Worm (Caenorhabditis elegans) whole organism, late embryonic: ENCODE results near the gene T25C12.3.

Experiments used
- C08G9.2 ChIP-seq: sonication (generic microtip); optimal IDR thresholded peaks from 2 replicates; lab custom pipeline; 2016; ENCODE audit warnings: mild to moderate bottlenecking, missing genetic modification characterization, moderate library complexity, missing compliant biosample characterization
- K02D7.2 ChIP-seq: sonication (generic microtip); optimal IDR thresholded peaks from 2 replicates; lab custom pipeline; 2017; ENCODE audit warnings: mild to moderate bottlenecking, missing genetic modification characterization, missing compliant biosample characterization
- K09A11.1 ChIP-seq: sonication (generic microtip); optimal IDR thresholded peaks from 2 replicates; lab custom pipeline; 2017; ENCODE audit warnings: antibody characterized with exemption, mild to moderate bottlenecking, missing genetic modification characterization, missing compliant biosample characterization; ENCODE audit not compliant: insufficient read depth
- T23F11.4 ChIP-seq: fragments of 200-800 bp; sonication (Bioruptor generic); optimal IDR thresholded peaks from 2 replicates; lab custom pipeline; 2018; ENCODE audit warnings: mild to moderate bottlenecking, missing genetic modification characterization, missing compliant biosample characterization
- ceh-19 ChIP-seq: fragments of 200-800 bp; sonication (Bioruptor generic); optimal IDR thresholded peaks from 2 replicates; lab custom pipeline; 2018; ENCODE audit warnings: mild to moderate bottlenecking, missing genetic modification characterization, missing compliant biosample characterization
- ceh-22 ChIP-seq: sonication (generic microtip); optimal IDR thresholded peaks from 2 replicates; lab custom pipeline; 2017; ENCODE audit warnings: missing biosample characterization, missing genetic modification characterization
- ceh-30 ChIP-seq: fragments of 150-350 bp; optimal IDR thresholded peaks from 2 replicates; lab custom pipeline; 2014; ENCODE audit warnings: missing biosample characterization, missing genetic modification characterization
- ceh-31 ChIP-seq: sonication (generic microtip); optimal IDR thresholded peaks from 2 replicates; lab custom pipeline; 2016; ENCODE audit warnings: missing genetic modification characterization, missing compliant biosample characterization
- ceh-34 ChIP-seq: sonication (generic microtip); optimal IDR thresholded peaks from 2 replicates; lab custom pipeline; 2016; ENCODE audit warnings: mild to moderate bottlenecking, missing genetic modification characterization, missing compliant biosample characterization
- ceh-45 ChIP-seq: fragments of 200-800 bp; sonication (Bioruptor generic); IDR thresholded peaks from 2 replicates; pipeline ENCODE4 v1.3.6; 2022; ENCODE audit warnings: missing genetic modification reagents, missing genetic modification characterization, missing compliant biosample characterization
- ceh-48 ChIP-seq: sonication (generic microtip); optimal IDR thresholded peaks from 2 replicates; lab custom pipeline; 2016; ENCODE audit warnings: missing genetic modification characterization, inconsistent platforms, missing compliant biosample characterization
- ceh-9 ChIP-seq: sonication (generic microtip); optimal IDR thresholded peaks from 2 replicates; lab custom pipeline; 2016; ENCODE audit warnings: mild to moderate bottlenecking, missing genetic modification characterization, inconsistent platforms, missing compliant biosample characterization
- dve-1 ChIP-seq: sonication (generic microtip); optimal IDR thresholded peaks from 2 replicates; lab custom pipeline; 2017; ENCODE audit warnings: antibody characterized with exemption, mild to moderate bottlenecking, missing genetic modification characterization, missing compliant biosample characterization
- elt-2 ChIP-seq: sonication (generic microtip); optimal IDR thresholded peaks from 2 replicates; lab custom pipeline; 2016; ENCODE audit warnings: missing genetic modification reagents, missing genetic modification characterization, missing compliant biosample characterization
- ets-4 ChIP-seq: sonication (generic microtip); optimal IDR thresholded peaks from 2 replicates; lab custom pipeline; 2016; ENCODE audit warnings: missing genetic modification characterization, missing compliant biosample characterization
- eyg-1 ChIP-seq: sonication (generic microtip); optimal IDR thresholded peaks from 2 replicates; lab custom pipeline; 2016; ENCODE audit warnings: missing genotype, missing genetic modification characterization, missing compliant biosample characterization
- fax-1 ChIP-seq: sonication (generic microtip); optimal IDR thresholded peaks from 2 replicates; lab custom pipeline; 2016; ENCODE audit warnings: missing genotype, missing genetic modification characterization, missing compliant biosample characterization
- fkh-10 ChIP-seq: fragments of 150-350 bp; optimal IDR thresholded peaks from 2 replicates; lab custom pipeline; 2014; ENCODE audit warnings: missing biosample characterization, missing genetic modification reagents, missing genetic modification characterization
- hlh-13 ChIP-seq: fragments of 200-800 bp; sonication (Bioruptor generic); optimal IDR thresholded peaks from 2 replicates; lab custom pipeline; 2018; ENCODE audit warnings: mild to moderate bottlenecking, missing genetic modification characterization, missing compliant biosample characterization
- hlh-15 ChIP-seq: sonication (generic microtip); optimal IDR thresholded peaks from 2 replicates; lab custom pipeline; 2016; ENCODE audit warnings: missing genetic modification characterization, missing compliant biosample characterization
- hlh-30 ChIP-seq: sonication (generic microtip); optimal IDR thresholded peaks from 2 replicates; lab custom pipeline; 2017; ENCODE audit warnings: antibody characterized with exemption, missing genetic modification characterization, missing compliant biosample characterization; ENCODE audit not compliant: insufficient read depth
- hlh-6 ChIP-seq: sonication (generic microtip); optimal IDR thresholded peaks from 2 replicates; lab custom pipeline; 2016; ENCODE audit warnings: missing genotype, missing genetic modification characterization, missing compliant biosample characterization
- lim-6 ChIP-seq: sonication (generic microtip); optimal IDR thresholded peaks from 2 replicates; lab custom pipeline; 2016; ENCODE audit warnings: missing genetic modification characterization, missing compliant biosample characterization
- lin-11 ChIP-seq: fragments of 200-800 bp; sonication (Bioruptor generic); optimal IDR thresholded peaks from 2 replicates; lab custom pipeline; 2018; ENCODE audit warnings: mild to moderate bottlenecking, missing genetic modification characterization, missing compliant biosample characterization
- madf-2 ChIP-seq: sonication (generic microtip); optimal IDR thresholded peaks from 2 replicates; lab custom pipeline; 2017; ENCODE audit warnings: missing genetic modification characterization, missing compliant biosample characterization
- nfya-1 ChIP-seq: sonication (generic microtip); optimal IDR thresholded peaks from 2 replicates; lab custom pipeline; 2017; ENCODE audit warnings: missing genetic modification characterization, mild to moderate bottlenecking, missing compliant biosample characterization, antibody characterized with exemption, moderate library complexity
- nhr-11 ChIP-seq: fragments of 150-350 bp; optimal IDR thresholded peaks from 2 replicates; lab custom pipeline; 2014; ENCODE audit warnings: missing biosample characterization, missing genetic modification characterization
- nhr-232 ChIP-seq: sonication (generic microtip); optimal IDR thresholded peaks from 2 replicates; lab custom pipeline; 2016; ENCODE audit warnings: missing genetic modification characterization, missing compliant biosample characterization
- npax-4 ChIP-seq: sonication (generic microtip); optimal IDR thresholded peaks from 2 replicates; lab custom pipeline; 2016; ENCODE audit warnings: missing genetic modification characterization, missing compliant biosample characterization
- odd-2 ChIP-seq: sonication (generic microtip); optimal IDR thresholded peaks from 2 replicates; lab custom pipeline; 2017; ENCODE audit warnings: antibody characterized with exemption, mild to moderate bottlenecking, missing genetic modification characterization, missing compliant biosample characterization
- pat-9 ChIP-seq: fragments of 200-800 bp; sonication (Bioruptor generic); optimal IDR thresholded peaks from 2 replicates; lab custom pipeline; 2018; ENCODE audit warnings: mild to moderate bottlenecking, missing genetic modification characterization, moderate library complexity, missing compliant biosample characterization
- pha-2 ChIP-seq: sonication (generic microtip); optimal IDR thresholded peaks from 2 replicates; lab custom pipeline; 2017; ENCODE audit warnings: mild to moderate bottlenecking, missing genetic modification characterization, missing compliant biosample characterization
- pha-4 ChIP-seq: fragments of 150-350 bp; optimal IDR thresholded peaks from 2 replicates; lab custom pipeline; 2018; ENCODE audit warnings: missing biosample characterization, missing genetic modification reagents, missing genetic modification characterization
- pqm-1 ChIP-seq: sonication (generic microtip); optimal IDR thresholded peaks from 2 replicates; lab custom pipeline; 2016; ENCODE audit warnings: missing genetic modification characterization, missing compliant biosample characterization
- rnt-1 ChIP-seq: sonication (generic microtip); optimal IDR thresholded peaks from 2 replicates; lab custom pipeline; 2016; ENCODE audit warnings: missing genetic modification characterization, missing compliant biosample characterization
- sox-2 ChIP-seq: fragments of 200-800 bp; sonication (Bioruptor generic); IDR thresholded peaks from 2 replicates; pipeline ENCODE4 v1.3.6; 2022; ENCODE audit warnings: missing genetic modification reagents, missing genetic modification characterization, missing compliant biosample characterization
- sox-4 ChIP-seq: sonication (generic microtip); optimal IDR thresholded peaks from 2 replicates; lab custom pipeline; 2017; ENCODE audit warnings: mild to moderate bottlenecking, missing genetic modification characterization, inconsistent platforms, missing compliant biosample characterization
- syd-9 ChIP-seq: sonication (generic microtip); optimal IDR thresholded peaks from 2 replicates; lab custom pipeline; 2016; ENCODE audit warnings: mild to moderate bottlenecking, missing genetic modification characterization, moderate library complexity, missing compliant biosample characterization
- tbx-7 ChIP-seq: sonication (generic microtip); optimal IDR thresholded peaks from 2 replicates; lab custom pipeline; 2016; ENCODE audit warnings: missing genotype, missing genetic modification characterization, missing compliant biosample characterization
- unc-42 ChIP-seq: sonication (generic microtip); optimal IDR thresholded peaks from 2 replicates; lab custom pipeline; 2016; ENCODE audit warnings: missing genotype, missing genetic modification characterization, missing compliant biosample characterization
- unc-55 ChIP-seq: sonication (generic microtip); optimal IDR thresholded peaks from 2 replicates; lab custom pipeline; 2017; ENCODE audit warnings: missing biosample characterization, missing genetic modification reagents, missing genetic modification characterization
- unc-86 ChIP-seq: sonication (generic microtip); optimal IDR thresholded peaks from 2 replicates; lab custom pipeline; 2016; ENCODE audit warnings: missing genetic modification characterization, missing compliant biosample characterization

T25C12.3 gene

DNA sequence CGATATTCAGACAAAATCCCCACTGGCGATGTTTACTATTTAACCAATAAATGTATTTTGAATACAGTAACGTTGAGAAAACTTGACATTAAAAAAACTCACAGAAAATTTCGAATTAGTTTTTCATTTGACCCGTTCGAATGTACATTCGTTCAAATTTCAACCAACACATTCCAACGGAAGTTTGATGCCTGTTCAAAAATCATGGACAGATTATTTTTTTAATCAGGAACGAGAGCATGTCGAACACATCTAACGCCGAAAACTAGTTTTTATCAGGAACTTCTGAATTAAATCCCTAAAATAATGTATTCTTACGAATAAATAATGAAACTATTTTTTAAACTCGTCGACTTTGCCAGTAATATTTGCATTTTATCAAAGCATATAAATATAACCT is 41.9 kb upstream of the T25C12.3 start:
- TF ChIP-seq pqm-1: no peak
- no peak for TF ChIP-seq nhr-232 (tag; lab: Kevin White, UChicago)
- TF ChIP-seq sox-2 (GFP tag; lab: Robert Waterston, UW): no peak

DNA sequence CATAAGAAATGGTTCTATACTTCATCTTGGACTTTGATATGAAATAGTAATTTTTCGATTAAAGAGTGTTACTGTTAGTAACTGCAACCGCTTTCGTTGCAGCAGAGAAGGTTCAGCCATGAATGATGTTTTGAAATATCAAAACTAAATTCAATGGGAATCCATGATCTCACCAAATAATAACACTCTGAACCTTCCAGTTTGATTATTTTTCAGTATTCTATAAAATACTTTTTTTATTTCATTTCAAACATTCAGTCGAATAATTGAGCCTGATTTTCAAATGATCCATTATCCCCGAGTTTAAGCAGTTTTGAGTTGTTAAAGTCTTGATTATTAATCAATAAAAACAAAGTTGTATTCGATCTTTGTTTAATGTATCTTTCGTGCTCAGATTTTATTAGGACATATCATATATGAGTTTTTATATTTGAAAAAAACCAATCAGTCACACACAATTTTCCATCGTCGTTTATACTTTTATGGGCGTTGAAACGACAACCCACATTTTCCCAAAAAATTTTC is 37.5 kb upstream of the T25C12.3 start, which contains the start of gene gcp-2.2:
gcp-2.2 (plus strand) TSS at position 475 of the 525 bp plus-strand sequence.
- TF ChIP-seq eyg-1 (no peak), unc-55 (GFP tag; lab: Kevin White, UChicago) (no peak), hlh-15 (no peak), fkh-10 (GFP tag; lab: Kevin White, UChicago) (no peak), T23F11.4 (GFP tag; lab: Kevin White, UChicago) (no peak), ceh-48 (tag; lab: Kevin White, UChicago) (no peak), npax-4 (tag; lab: Kevin White, UChicago) (no peak), dve-1 (tag; lab: Kevin White, UChicago) (no peak), lin-11 (tag; lab: Kevin White, UChicago) (no peak), syd-9 (no peak), sox-2 (GFP tag; lab: Robert Waterston, UW) (no peak), tbx-7 (no peak), pha-4 (no peak), lim-6 (no peak), sox-4 (no peak), ceh-22 (no peak), unc-86 (tag; lab: Kevin White, UChicago) (no peak), hlh-6 (tag; lab: Kevin White, UChicago) (no peak)

DNA sequence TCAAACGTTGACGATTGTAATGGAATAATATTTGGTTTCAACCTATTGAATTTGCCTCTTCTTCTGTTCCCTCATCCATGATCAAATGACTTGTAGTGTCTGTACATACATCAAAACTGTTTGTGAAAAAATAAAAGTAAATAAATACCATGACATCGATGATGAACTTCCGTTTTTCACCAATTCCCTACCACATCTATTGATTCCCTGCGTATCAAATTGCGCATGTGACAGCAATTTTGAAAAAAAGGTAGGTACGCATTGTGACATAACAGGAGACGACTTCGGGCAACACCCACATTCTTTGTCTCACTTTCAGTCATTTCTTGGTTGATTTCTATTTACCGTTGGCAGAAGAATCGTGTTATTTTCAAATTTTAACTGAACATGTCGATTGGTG is 36.6 kb upstream of the T25C12.3 start, which contains the start of gene C35C5.9:
C35C5.9 (plus strand) TSS at position 161 of the 400 bp plus-strand sequence.
- no peak for TF ChIP-seq ceh-45 (GFP tag; lab: Robert Waterston, UW)
- no peak for TF ChIP-seq ceh-9
- no peak for TF ChIP-seq pat-9 (tag; lab: Kevin White, UChicago)
- no peak for TF ChIP-seq C08G9.2 (tag; lab: Kevin White, UChicago)
- no peak for TF ChIP-seq fax-1 (tag; lab: Kevin White, UChicago)
- TF ChIP-seq ceh-31 (tag; lab: Kevin White, UChicago): no peak
- no peak for TF ChIP-seq rnt-1
- TF ChIP-seq elt-2: no peak
- no peak for TF ChIP-seq ceh-19
- no peak for TF ChIP-seq unc-42 (tag; lab: Kevin White, UChicago)
- no peak for TF ChIP-seq syd-9
- no peak for TF ChIP-seq K09A11.1 (tag; lab: Kevin White, UChicago)
- TF ChIP-seq nfya-1 (tag; lab: Kevin White, UChicago): no peak
- TF ChIP-seq eyg-1: no peak
- no peak for TF ChIP-seq ceh-34 (tag; lab: Kevin White, UChicago)

DNA sequence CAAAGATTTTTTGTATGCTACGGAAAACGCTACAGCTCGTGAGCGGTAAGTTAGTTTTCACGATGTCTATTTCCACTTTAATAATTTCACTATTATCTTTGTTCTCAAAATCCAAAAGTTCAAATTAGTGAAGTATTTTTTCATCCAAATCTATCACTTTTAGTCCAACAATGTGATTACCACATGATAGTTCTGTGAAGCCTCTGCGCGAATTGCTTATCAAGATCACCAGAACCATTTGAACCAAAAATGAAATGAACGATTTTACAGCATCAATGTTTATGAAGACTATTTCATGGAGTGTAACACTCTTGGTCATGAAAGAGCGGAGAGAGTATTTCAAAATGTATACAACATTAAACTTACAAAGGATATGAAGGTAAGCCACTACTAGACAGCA is 34.6 kb upstream of the T25C12.3 start:
- TF ChIP-seq dve-1 (tag; lab: Kevin White, UChicago) (no peak), eyg-1 (no peak), tbx-7 (no peak), ceh-19 (no peak), pha-2 (tag; lab: Kevin White, UChicago) (no peak), ets-4 (no peak), ceh-9 (no peak), K02D7.2 (tag; lab: Kevin White, UChicago) (no peak), hlh-6 (tag; lab: Kevin White, UChicago) (no peak), nhr-11 (tag; lab: Kevin White, UChicago) (no peak), hlh-30 (tag; lab: Kevin White, UChicago) (no peak), fkh-10 (GFP tag; lab: Kevin White, UChicago) (no peak), hlh-15 (no peak), madf-2 (no peak), fax-1 (tag; lab: Kevin White, UChicago) (no peak), odd-2 (tag; lab: Kevin White, UChicago) (no peak), ceh-30 (tag; lab: Kevin White, UChicago) (no peak), hlh-13 (GFP tag; lab: Kevin White, UChicago) (no peak), nhr-232 (tag; lab: Kevin White, UChicago) (no peak), lin-11 (tag; lab: Kevin White, UChicago) (no peak)
